Worm (Caenorhabditis elegans) whole organism, L3 larva: Measurements from ENCODE around the gene rpb-9.

Experiments used
- R02D3.7 ChIP-seq: fragments of 150-350 bp; optimal IDR thresholded peaks from 2 replicates; lab custom pipeline; 2014; ENCODE audit warnings: missing biosample characterization, missing genetic modification characterization
- ZK546.5 ChIP-seq: sonication (generic microtip); optimal IDR thresholded peaks from 2 replicates; lab custom pipeline; 2017; ENCODE audit warnings: missing biosample characterization, missing genetic modification characterization
- ama-1 ChIP-seq: fragments of 150-350 bp; optimal IDR thresholded peaks from 2 replicates; lab custom pipeline; 2018
- ceh-28 ChIP-seq: fragments of 150-350 bp; optimal IDR thresholded peaks from 2 replicates; lab custom pipeline; 2014; ENCODE audit warnings: missing biosample characterization, missing genetic modification reagents, missing genetic modification characterization
- ceh-82 ChIP-seq: fragments of 150-350 bp; optimal IDR thresholded peaks from 2 replicates; lab custom pipeline; 2014; ENCODE audit warnings: missing biosample characterization, missing genetic modification characterization
- ceh-9 ChIP-seq: sonication (generic microtip); optimal IDR thresholded peaks from 2 replicates; lab custom pipeline; 2018; ENCODE audit warnings: missing biosample characterization, missing genetic modification characterization
- daf-12 ChIP-seq: fragments of 150-350 bp; optimal IDR thresholded peaks from 2 replicates; lab custom pipeline; 2014; ENCODE audit warnings: missing biosample characterization, missing genetic modification reagents, missing genetic modification characterization
- egl-27 ChIP-seq: sonication (generic microtip); optimal IDR thresholded peaks from 4 replicates; lab custom pipeline; 2017; ENCODE audit warnings: missing biosample characterization, missing genetic modification reagents, missing genetic modification characterization
- egl-5 ChIP-seq: fragments of 150-350 bp; optimal IDR thresholded peaks from 2 replicates; lab custom pipeline; 2017; ENCODE audit warnings: missing biosample characterization, missing genetic modification reagents, missing genetic modification characterization, inconsistent platforms
- elt-1 ChIP-seq: fragments of 150-350 bp; optimal IDR thresholded peaks from 2 replicates; lab custom pipeline; 2014; ENCODE audit warnings: missing biosample characterization, missing genetic modification characterization
- elt-2 ChIP-seq: sonication (generic microtip); optimal IDR thresholded peaks from 2 replicates; lab custom pipeline; 2016; ENCODE audit warnings: missing genetic modification reagents, mild to moderate bottlenecking, missing genetic modification characterization, missing compliant biosample characterization
- elt-3 ChIP-seq, 3 experiments: fragments of 150-350 bp in 1 of 3; sonication (generic microtip) in 2 of 3; optimal IDR thresholded peaks; 2 replicates in 2 of 3; 4 replicates in 1 of 3; lab custom pipeline; 2014 to 2017; ENCODE audit warnings: missing biosample characterization in 3 of 3, missing genetic modification characterization in 3 of 3
- eor-1 ChIP-seq, 2 experiments: fragments of 150-350 bp; optimal IDR thresholded peaks; 2 replicates each; lab custom pipeline; 2014 to 2018; ENCODE audit warnings: missing biosample characterization in 2 of 2, missing genetic modification characterization in 2 of 2
- fkh-10 ChIP-seq: sonication (generic microtip); optimal IDR thresholded peaks from 2 replicates; lab custom pipeline; 2017; ENCODE audit warnings: missing biosample characterization, missing genetic modification reagents, missing genetic modification characterization
- fkh-2 ChIP-seq: fragments of 150-350 bp; optimal IDR thresholded peaks from 2 replicates; lab custom pipeline; 2014; ENCODE audit warnings: missing biosample characterization, missing genetic modification reagents, missing genetic modification characterization
- fos-1 ChIP-seq: fragments of 150-350 bp; optimal IDR thresholded peaks from 2 replicates; lab custom pipeline; 2014; ENCODE audit warnings: missing biosample characterization, missing genetic modification characterization
- hmg-11 ChIP-seq: sonication (generic microtip); optimal IDR thresholded peaks from 2 replicates; lab custom pipeline; 2016; ENCODE audit warnings: missing genetic modification characterization, missing compliant biosample characterization
- jun-1 ChIP-seq: fragments of 150-350 bp; optimal IDR thresholded peaks from 2 replicates; lab custom pipeline; 2014; ENCODE audit warnings: missing biosample characterization, missing genetic modification reagents, missing genetic modification characterization
- lin-15B ChIP-seq: fragments of 150-350 bp; optimal IDR thresholded peaks from 2 replicates; lab custom pipeline; 2014; ENCODE audit warnings: missing biosample characterization, missing genetic modification characterization
- lin-39 ChIP-seq: fragments of 150-350 bp; optimal IDR thresholded peaks from 2 replicates; lab custom pipeline; 2018; ENCODE audit warnings: missing biosample characterization, missing genetic modification reagents, missing genetic modification characterization
- lsy-12 ChIP-seq: sonication (generic microtip); optimal IDR thresholded peaks from 2 replicates; lab custom pipeline; 2016; ENCODE audit warnings: mild to moderate bottlenecking, missing genetic modification characterization, missing compliant biosample characterization
- mdl-1 ChIP-seq: fragments of 150-350 bp; optimal IDR thresholded peaks from 2 replicates; lab custom pipeline; 2014; ENCODE audit warnings: missing biosample characterization, missing genetic modification characterization
- mml-1 ChIP-seq: fragments of 150-350 bp; sonication (generic microtip); optimal IDR thresholded peaks from 3 replicates; lab custom pipeline; 2014; ENCODE audit warnings: missing biosample characterization, missing genetic modification characterization
- nfya-1 ChIP-seq: sonication (generic microtip); optimal IDR thresholded peaks from 2 replicates; lab custom pipeline; 2017; ENCODE audit warnings: missing genetic modification characterization, mild to moderate bottlenecking, missing compliant biosample characterization, antibody characterized with exemption, moderate library complexity; ENCODE audit not compliant: insufficient read depth
- nhr-12 ChIP-seq: fragments of 150-350 bp; optimal IDR thresholded peaks from 2 replicates; lab custom pipeline; 2014; ENCODE audit warnings: missing biosample characterization, missing genetic modification characterization
- nhr-23 ChIP-seq: fragments of 150-350 bp; optimal IDR thresholded peaks from 2 replicates; lab custom pipeline; 2014; ENCODE audit warnings: missing biosample characterization, missing genetic modification reagents, missing genetic modification characterization
- nhr-237 ChIP-seq: fragments of 150-350 bp; optimal IDR thresholded peaks from 2 replicates; lab custom pipeline; 2014; ENCODE audit warnings: missing biosample characterization, missing genetic modification characterization
- nhr-25 ChIP-seq: sonication (generic microtip); optimal IDR thresholded peaks from 2 replicates; lab custom pipeline; 2017; ENCODE audit warnings: missing biosample characterization, missing genetic modification characterization
- nhr-67 ChIP-seq: fragments of 150-350 bp; optimal IDR thresholded peaks from 2 replicates; lab custom pipeline; 2014; ENCODE audit warnings: missing biosample characterization, missing genetic modification characterization
- nhr-76 ChIP-seq: fragments of 150-350 bp; sonication (generic microtip); optimal IDR thresholded peaks from 5 replicates; lab custom pipeline; 2014; ENCODE audit warnings: missing biosample characterization, missing genetic modification characterization
- nhr-77 ChIP-seq: fragments of 150-350 bp; optimal IDR thresholded peaks from 2 replicates; lab custom pipeline; 2014; ENCODE audit warnings: missing biosample characterization, missing genetic modification characterization
- pha-4 ChIP-seq: fragments of 150-350 bp; optimal IDR thresholded peaks from 2 replicates; lab custom pipeline; 2014; ENCODE audit warnings: missing biosample characterization, missing genetic modification reagents, missing genetic modification characterization
- pqm-1 ChIP-seq: fragments of 150-350 bp; optimal IDR thresholded peaks from 2 replicates; lab custom pipeline; 2017; ENCODE audit warnings: missing biosample characterization, missing genetic modification characterization, inconsistent platforms
- sea-2 ChIP-seq: fragments of 150-350 bp; sonication (generic microtip); optimal IDR thresholded peaks from 4 replicates; lab custom pipeline; 2014; ENCODE audit warnings: missing biosample characterization, missing genetic modification reagents, missing genetic modification characterization
- skn-1 ChIP-seq: fragments of 150-350 bp; optimal IDR thresholded peaks from 2 replicates; lab custom pipeline; 2014; ENCODE audit warnings: missing biosample characterization, missing genetic modification characterization
- snpc-4 ChIP-seq: fragments of 150-350 bp; optimal IDR thresholded peaks from 2 replicates; lab custom pipeline; 2014; ENCODE audit warnings: missing biosample characterization, missing genetic modification characterization
- unc-39 ChIP-seq: sonication (generic microtip); optimal IDR thresholded peaks from 4 replicates; lab custom pipeline; 2017; ENCODE audit warnings: missing biosample characterization, missing genetic modification characterization
- unc-62 ChIP-seq: fragments of 150-350 bp; sonication (generic microtip); optimal IDR thresholded peaks from 4 replicates; lab custom pipeline; 2014; ENCODE audit warnings: missing biosample characterization, missing genetic modification reagents, missing genetic modification characterization
- zag-1 ChIP-seq: fragments of 150-350 bp; optimal IDR thresholded peaks from 2 replicates; lab custom pipeline; 2014; ENCODE audit warnings: missing biosample characterization, missing genetic modification characterization
- ztf-11 ChIP-seq: fragments of 150-350 bp; optimal IDR thresholded peaks from 2 replicates; lab custom pipeline; 2014; ENCODE audit warnings: missing biosample characterization, missing genetic modification characterization

Gene rpb-9

DNA sequence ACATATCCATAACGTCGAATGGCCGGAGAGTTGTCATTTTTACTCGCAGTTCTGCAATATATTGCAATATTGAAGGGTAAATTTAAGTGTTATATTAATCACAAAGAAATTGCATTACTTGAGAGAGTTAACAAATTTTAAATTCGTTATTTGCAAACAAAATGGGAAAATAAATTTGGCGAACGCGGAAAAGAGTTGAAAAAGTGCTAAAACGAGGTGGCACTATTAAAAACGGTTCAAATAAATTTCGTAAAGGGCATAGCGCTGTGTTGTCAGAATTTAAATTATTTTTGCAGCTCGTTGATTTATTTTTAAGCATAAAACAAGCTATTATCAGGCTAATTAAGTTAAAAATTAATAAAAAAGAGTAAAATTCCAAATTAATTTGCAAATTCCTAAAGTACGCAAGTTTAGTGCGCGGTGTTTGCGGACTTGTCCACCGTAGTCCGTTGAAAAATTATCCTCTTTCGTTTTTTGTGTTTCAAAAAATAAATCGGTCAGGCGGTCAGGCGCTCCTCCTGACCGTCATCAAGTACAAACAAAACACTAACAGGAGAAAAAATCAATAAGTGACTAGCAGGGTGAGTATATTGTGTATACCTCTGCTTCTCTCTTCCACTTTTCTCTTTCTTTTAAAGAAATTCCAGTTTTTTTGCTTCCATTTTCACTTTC is 28.6 kb downstream of the rpb-9 start, which contains the start of the genes natb-1 and abhd-12:
Gene natb-1 (minus strand): TSS at position 51 of the 672 bp plus-strand sequence.
Gene abhd-12 (plus strand): TSS at position 499 of the 672 bp plus-strand sequence.
- TF ChIP-seq nhr-23 (tag; lab: Kevin White, UChicago) (peak; percentile 41), jun-1 (no peak), nhr-12 (tag; lab: Kevin White, UChicago) (no peak), elt-3 (tag; optimal IDR thresholded peaks at IDR 0.05; lab: Kevin White, UChicago) (no peak), ztf-11 (no peak), ceh-28 (tag; lab: Kevin White, UChicago) (peak; percentile 58), nhr-77 (no peak), snpc-4 (tag; lab: Kevin White, UChicago) (peak; percentile 66), egl-5 (tag; lab: Kevin White, UChicago) (peak; percentile 42), daf-12 (tag; lab: Kevin White, UChicago) (no peak), fos-1 (tag; lab: Kevin White, UChicago) (no peak), egl-27 (no peak), fkh-2 (tag; lab: Kevin White, UChicago) (no peak), hmg-11 (tag; lab: Kevin White, UChicago) (peak; percentile 56), skn-1 (tag; lab: Kevin White, UChicago) (no peak), ZK546.5 (no peak), nfya-1 (tag; lab: Kevin White, UChicago) (peak; percentile 67), zag-1 (no peak), pqm-1 (tag; lab: Kevin White, UChicago) (peak; percentile 21), lsy-12 (tag; lab: Kevin White, UChicago) (no peak), ceh-82 (tag; lab: Kevin White, UChicago) (no peak), nhr-25 (peak; percentile 29), lin-39 (tag; lab: Kevin White, UChicago) (no peak), lin-15B (no peak), sea-2 (GFP tag; lab: Kevin White, UChicago) (no peak), elt-2 (tag; lab: Kevin White, UChicago) (peak; percentile 20), pha-4 (peak; percentile 87), R02D3.7 (tag; lab: Kevin White, UChicago) (no peak)

DNA sequence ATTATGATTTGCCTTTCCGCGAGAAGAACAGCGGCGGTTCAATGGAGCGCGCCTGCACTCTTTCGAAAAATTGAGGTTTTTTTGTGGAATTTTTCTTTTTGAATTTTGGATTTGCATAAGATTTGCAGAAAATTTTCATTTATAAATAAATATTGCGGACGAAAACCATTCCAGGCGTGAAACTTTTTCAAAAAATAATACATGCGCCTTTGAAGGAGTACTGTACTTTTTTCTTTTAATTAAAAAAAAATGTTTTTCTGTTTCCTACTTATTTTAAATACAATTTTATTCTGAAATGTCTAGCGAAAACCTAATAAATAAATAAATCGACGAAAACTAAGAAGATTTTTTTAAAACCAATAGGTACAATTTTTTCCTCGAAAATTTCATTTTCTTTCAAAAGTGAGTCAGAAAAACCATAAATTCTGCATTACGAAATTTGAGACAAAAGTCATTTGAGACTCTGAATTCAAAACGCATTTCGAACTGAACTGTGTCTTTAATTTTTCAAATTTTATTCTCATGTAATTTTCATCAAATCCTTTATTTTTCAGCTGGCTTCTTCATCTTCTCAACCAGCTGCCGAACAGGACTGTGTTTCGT is 31.1 kb downstream of the rpb-9 start, which contains the start of gene F26D11.1:
Gene F26D11.1 (plus strand): TSS at position 553 of the 603 bp plus-strand sequence.
- TF ChIP-seq elt-3 (tag; optimal IDR thresholded peaks at IDR 0.05; lab: Kevin White, UChicago) (no peak), eor-1 (tag; optimal IDR thresholded peaks at IDR 0.05; lab: Kevin White, UChicago) (no peak), ama-1 (no peak), unc-62 (GFP tag; lab: Kevin White, UChicago) (no peak), nhr-25 (no peak), mdl-1 (tag; lab: Kevin White, UChicago) (no peak), unc-39 (tag; lab: Kevin White, UChicago) (no peak), lin-15B (no peak), fkh-10 (GFP tag; lab: Kevin White, UChicago) (no peak), egl-27 (no peak), elt-2 (tag; lab: Kevin White, UChicago) (no peak), nhr-67 (tag; lab: Kevin White, UChicago) (no peak), daf-12 (tag; lab: Kevin White, UChicago) (no peak), nhr-23 (tag; lab: Kevin White, UChicago) (no peak), lin-39 (tag; lab: Kevin White, UChicago) (no peak), ceh-9 (tag; lab: Kevin White, UChicago) (no peak), fos-1 (tag; lab: Kevin White, UChicago) (no peak)

DNA sequence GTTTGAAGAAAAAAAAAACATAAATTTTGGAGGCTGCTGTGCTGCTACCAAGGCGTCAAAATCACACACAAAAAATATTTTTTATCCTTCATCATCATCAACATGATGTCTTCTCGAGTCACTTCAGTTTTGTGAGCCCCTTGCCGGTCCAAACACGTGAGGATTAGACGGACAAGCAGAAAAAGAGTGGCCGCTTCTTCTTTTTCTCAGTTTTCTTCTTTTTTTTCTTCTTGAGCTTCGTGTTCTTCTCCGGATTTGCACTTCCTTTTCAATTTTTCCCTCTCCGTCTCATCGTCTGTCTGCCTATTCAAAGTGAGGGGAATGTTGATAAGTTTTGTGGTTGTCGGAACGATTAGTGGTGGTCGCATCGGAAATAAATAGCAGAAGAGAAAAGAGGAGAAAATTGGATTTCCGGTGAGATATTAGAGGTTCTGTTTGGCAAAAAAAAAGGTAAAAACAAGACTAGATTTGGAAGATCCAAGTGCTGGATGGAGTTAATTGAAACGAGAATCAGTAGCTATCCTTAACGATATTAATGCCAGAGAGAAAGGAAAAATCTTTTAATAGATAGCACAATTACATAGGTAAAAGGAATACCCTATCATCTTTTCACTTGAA is 31.7 kb downstream of the rpb-9 start:
- TF ChIP-seq R02D3.7 (tag; lab: Kevin White, UChicago) (no peak), ceh-9 (tag; lab: Kevin White, UChicago) (no peak), elt-1 (tag; lab: Kevin White, UChicago) (peak; percentile 43), lin-39 (tag; lab: Kevin White, UChicago) (peak; percentile 77), elt-2 (tag; lab: Kevin White, UChicago) (no peak), egl-27 (no peak), fkh-10 (GFP tag; lab: Kevin White, UChicago) (peak; percentile 34), pha-4 (no peak), ama-1 (no peak), nhr-76 (tag; lab: Kevin White, UChicago) (no peak), snpc-4 (tag; lab: Kevin White, UChicago) (peak; percentile 43), elt-3 (tag; optimal IDR thresholded peaks at IDR 0.05; lab: Kevin White, UChicago) (no peak), fkh-2 (tag; lab: Kevin White, UChicago) (no peak), fos-1 (tag; lab: Kevin White, UChicago) (no peak), ceh-82 (tag; lab: Kevin White, UChicago) (no peak), lin-15B (peak; percentile 30), mml-1 (tag; lab: Kevin White, UChicago) (no peak), hmg-11 (tag; lab: Kevin White, UChicago) (no peak), lsy-12 (tag; lab: Kevin White, UChicago) (no peak), pqm-1 (tag; lab: Kevin White, UChicago) (no peak), nfya-1 (tag; lab: Kevin White, UChicago) (peak; percentile 56), unc-62 (GFP tag; lab: Kevin White, UChicago) (no peak), zag-1 (no peak), nhr-237 (no peak)
